Fruit fly (Drosophila melanogaster) whole organism, prepupa: ENCODE data around the gene CG13102.

Experiments
- CG11294 ChIP-seq: fragments of 200-800 bp; sonication (Bioruptor generic); IDR thresholded peaks from 2 replicates; pipeline ENCODE4 v1.3.6; 2022; ENCODE audit warnings: missing biosample characterization, missing genetic modification characterization
- CG15336 ChIP-seq: fragments of 200-800 bp; sonication (Bioruptor generic); IDR thresholded peaks from 2 replicates; pipeline ENCODE4 v1.3.6; 2022; ENCODE audit warnings: missing biosample characterization, missing genetic modification characterization
- CG16779 ChIP-seq: fragments of 200-800 bp; sonication (Bioruptor generic); optimal IDR thresholded peaks from 3 replicates; lab custom pipeline; 2017; ENCODE audit warnings: missing biosample characterization, mild to moderate bottlenecking, missing genetic modification characterization
- CG34406 ChIP-seq: fragments of 200-800 bp; sonication (Bioruptor generic); optimal IDR thresholded peaks from 3 replicates; lab custom pipeline; 2016; ENCODE audit warnings: missing biosample characterization, missing genetic modification characterization
- Eip93F ChIP-seq: fragments of 200-800 bp; sonication (Bioruptor generic); optimal IDR thresholded peaks from 2 replicates; lab custom pipeline; 2016; ENCODE audit warnings: missing biosample characterization, mild to moderate bottlenecking, missing genetic modification characterization
- Smox ChIP-seq: fragments of 200-800 bp; sonication (Bioruptor generic); optimal IDR thresholded peaks from 3 replicates; lab custom pipeline; 2016; ENCODE audit warnings: missing biosample characterization, missing genetic modification characterization
- acj6 ChIP-seq: fragments of 200-800 bp; sonication (Bioruptor generic); optimal IDR thresholded peaks from 3 replicates; lab custom pipeline; 2016; ENCODE audit warnings: missing biosample characterization, missing genetic modification characterization
- cyc ChIP-seq: fragments of 200-800 bp; sonication (Bioruptor generic); optimal IDR thresholded peaks from 3 replicates; lab custom pipeline; 2016; ENCODE audit warnings: missing biosample characterization, missing genetic modification characterization
- dac ChIP-seq: fragments of 200-800 bp; sonication (Bioruptor generic); optimal IDR thresholded peaks from 2 replicates; lab custom pipeline; 2017; ENCODE audit warnings: missing biosample characterization, mild to moderate bottlenecking, missing genetic modification characterization
- eg ChIP-seq: fragments of 200-800 bp; sonication (Bioruptor generic); IDR thresholded peaks from 3 replicates; pipeline ENCODE4 v1.3.6; 2022; ENCODE audit warnings: missing biosample characterization, missing genetic modification characterization
- esn ChIP-seq: fragments of 200-800 bp; sonication (Bioruptor generic); optimal IDR thresholded peaks from 2 replicates; lab custom pipeline; 2016; ENCODE audit warnings: missing biosample characterization, mild to moderate bottlenecking, missing genetic modification characterization, moderate library complexity
- fkh ChIP-seq: fragments of 200-800 bp; sonication (Bioruptor generic); optimal IDR thresholded peaks from 3 replicates; lab custom pipeline; 2017; ENCODE audit warnings: missing biosample characterization, mild to moderate bottlenecking, missing genetic modification characterization, moderate library complexity
- net ChIP-seq: fragments of 200-800 bp; sonication (Bioruptor generic); optimal IDR thresholded peaks from 3 replicates; lab custom pipeline; 2016; ENCODE audit warnings: missing biosample characterization, missing genetic modification characterization
- vri ChIP-seq: fragments of 200-800 bp; sonication (Bioruptor generic); optimal IDR thresholded peaks from 3 replicates; lab custom pipeline; 2016; ENCODE audit warnings: missing biosample characterization, mild to moderate bottlenecking, missing genetic modification characterization

- TF ChIP-seq esn (GFP tag; lab: Kevin White, UChicago) = no peak
- TF ChIP-seq net (GFP tag; lab: Kevin White, UChicago) = no peak
- TF ChIP-seq cyc (GFP tag; lab: Kevin White, UChicago) = no peak
- TF ChIP-seq vri (GFP tag; lab: Kevin White, UChicago) = peak; percentile 41
- no peak for TF ChIP-seq eg (GFP tag; lab: Robert Waterston, UW)
- no peak for TF ChIP-seq CG15336
- no peak for TF ChIP-seq CG34406 (GFP tag; lab: Kevin White, UChicago)
- TF ChIP-seq CG16779 (tag; lab: Kevin White, UChicago) = no peak
- TF ChIP-seq dac (GFP tag; lab: Kevin White, UChicago) = no peak
- no peak for TF ChIP-seq fkh
- no peak for TF ChIP-seq acj6
- TF ChIP-seq Smox = no peak
- TF ChIP-seq CG11294 = no peak
- TF ChIP-seq Eip93F (GFP tag; lab: Kevin White, UChicago) = no peak
These were observed 20.4 kb upstream of the CG13102 start, which contains the start of gene CG9555 for dm6 chr2L:8991583-8991982.
